Fruit fly (Drosophila melanogaster): Measurements from ENCODE around the gene CG13895.

CG13895 gene

dm6 chr3L:745222-745942 lies 37.4 kb upstream of the CG13895 start (continued):
- peak; percentile 64 for TF ChIP-seq CG12391 (tag; optimal IDR thresholded peaks at IDR 0.05)
- TF ChIP-seq CG33213 (GFP tag; optimal IDR thresholded peaks at IDR 0.05) = peak; percentile 3
- peak; percentile 43 for TF ChIP-seq CG13624 (GFP tag; optimal IDR thresholded peaks at IDR 0.05)
- peak; percentile 18; the same call in 1 of the 2 replicates for TF ChIP-seq E2f1 (GFP tag; IDR thresholded peaks at IDR 0.05)
- no peak for TF ChIP-seq CG11456 (GFP tag; IDR thresholded peaks at IDR 0.05)
- TF ChIP-seq run (tag; optimal IDR thresholded peaks at IDR 0.05) = no peak
- TF ChIP-seq CG32767 (GFP tag; IDR thresholded peaks at IDR 0.05) = no peak
- peak; percentile 31 for TF ChIP-seq bcd (GFP tag; optimal IDR thresholded peaks at IDR 0.05)
- TF ChIP-seq MTF-1 (GFP tag; optimal IDR thresholded peaks at IDR 0.05; ENCODE audit: borderline replicate concordance) = no peak
- peak; percentile 74 for TF ChIP-seq CG18262 (tag; optimal IDR thresholded peaks at IDR 0.05)
- peak; percentile 35 for TF ChIP-seq CG16863 (GFP tag; optimal IDR thresholded peaks at IDR 0.05)
- peak; percentile 49 for TF ChIP-seq CG6254 (GFP tag; optimal IDR thresholded peaks at IDR 0.05)
- TF ChIP-seq CG13775 (GFP tag; optimal IDR thresholded peaks at IDR 0.05) = peak; percentile 49
- no peak for TF ChIP-seq pan (optimal IDR thresholded peaks at IDR 0.05)
- TF ChIP-seq pan (GFP tag; optimal IDR thresholded peaks at IDR 0.05 in 1 of 2, IDR thresholded peaks at IDR 0.05 in 1 of 2) = peak in 1 of 2 experiments; percentile 33
- TF ChIP-seq Ets65A (GFP tag) = peak; percentile 94
- TF ChIP-seq HLH54F (GFP tag; optimal IDR thresholded peaks at IDR 0.05) = no peak
- TF ChIP-seq Neu2 (GFP tag; optimal IDR thresholded peaks at IDR 0.05; ENCODE audit: borderline replicate concordance) = peak; percentile 50
- TF ChIP-seq crol (GFP tag; IDR thresholded peaks at IDR 0.05) = 0 out of 2 replicates have a peak, but pooled peaks have one; percentile 17
- no peak for TF ChIP-seq Dref (GFP tag; IDR thresholded peaks at IDR 0.05)
- TF ChIP-seq Mad (GFP tag; optimal IDR thresholded peaks at IDR 0.05) = peak; percentile 47
- TF ChIP-seq CG12155 (GFP tag; optimal IDR thresholded peaks at IDR 0.05) = peak; percentile 4
- no peak for TF ChIP-seq vnd (GFP tag; IDR thresholded peaks at IDR 0.05; ENCODE audit: partially characterized antibody)
- TF ChIP-seq gsb-n (tag; optimal IDR thresholded peaks at IDR 0.05) = peak; percentile 12
- TF ChIP-seq Gug (GFP tag; IDR thresholded peaks at IDR 0.05) = no peak

- TF ChIP-seq so (GFP tag; IDR thresholded peaks at IDR 0.05) = no peak
- no peak for TF ChIP-seq CG2875 (GFP tag; optimal IDR thresholded peaks at IDR 0.05)
- TF ChIP-seq zen (tag; optimal IDR thresholded peaks at IDR 0.05) = peak; percentile 100
- TF ChIP-seq H2.0 (GFP tag; IDR thresholded peaks at IDR 0.05) = no peak
- no peak for TF ChIP-seq Scr (GFP tag; IDR thresholded peaks at IDR 0.05; ENCODE audit: partially characterized antibody)
- no peak for TF ChIP-seq exex (tag; optimal IDR thresholded peaks at IDR 0.05)
- no peak for TF ChIP-seq CG10979 (tag; optimal IDR thresholded peaks at IDR 0.05)
- no peak for TF ChIP-seq Hr51 (GFP tag; optimal IDR thresholded peaks at IDR 0.05)
- no peak for TF ChIP-seq CG9817 (tag; optimal IDR thresholded peaks at IDR 0.05)
- no peak for TF ChIP-seq Taf1 (GFP tag; IDR thresholded peaks at IDR 0.05)
- no peak for TF ChIP-seq gsb (GFP tag; IDR thresholded peaks at IDR 0.05)
- no peak for TF ChIP-seq grau (tag; optimal IDR thresholded peaks at IDR 0.05)
- TF ChIP-seq CG11723 (GFP tag; optimal IDR thresholded peaks at IDR 0.05) = no peak
- no peak for TF ChIP-seq CG18011 (GFP tag; optimal IDR thresholded peaks at IDR 0.05)
- no peak for TF ChIP-seq Hr39 (optimal IDR thresholded peaks at IDR 0.05)
- no peak for TF ChIP-seq CG33557 (GFP tag; optimal IDR thresholded peaks at IDR 0.05)
- TF ChIP-seq CG1024 (GFP tag; IDR thresholded peaks at IDR 0.05) = no peak
- TF ChIP-seq ftz-f1 (GFP tag; optimal IDR thresholded peaks at IDR 0.05) = no peak
- TF ChIP-seq Vsx1 (GFP tag; optimal IDR thresholded peaks at IDR 0.05) = no peak
- no peak for TF ChIP-seq crp (GFP tag; optimal IDR thresholded peaks at IDR 0.05)
- no peak for TF ChIP-seq CG17912 (GFP tag; optimal IDR thresholded peaks at IDR 0.05)
- no peak for TF ChIP-seq CG16779 (GFP tag; IDR thresholded peaks at IDR 0.05)
- TF ChIP-seq CG9727 (GFP tag; optimal IDR thresholded peaks at IDR 0.05) = no peak
- TF ChIP-seq CG17802 (tag; optimal IDR thresholded peaks at IDR 0.05) = no peak
- no peak for TF ChIP-seq CG32532 (GFP tag; IDR thresholded peaks at IDR 0.05)
These were observed 36.3 kb upstream of the CG13895 start for dm6 chr3L:744290-744804.

Data from whole organism, embryonic.